Worm (Caenorhabditis elegans) whole organism, L1 larva: ENCODE measurements around the gene acs-1.

Source experiments
- C04F5.9 ChIP-seq: sonication (generic microtip); optimal IDR thresholded peaks from 2 replicates; lab custom pipeline; 2016; ENCODE audit warnings: missing genetic modification characterization, missing compliant biosample characterization
- C34B4.2 ChIP-seq: sonication (generic microtip); optimal IDR thresholded peaks from 2 replicates; lab custom pipeline; 2017; ENCODE audit warnings: mild to moderate bottlenecking, missing genetic modification characterization, missing compliant biosample characterization
- blmp-1 ChIP-seq: fragments of 150-350 bp; optimal IDR thresholded peaks from 2 replicates; lab custom pipeline; 2014; ENCODE audit warnings: missing biosample characterization, missing genetic modification characterization
- ceh-8 ChIP-seq: fragments of 200-800 bp; sonication (Bioruptor generic); optimal IDR thresholded peaks from 2 replicates; lab custom pipeline; 2018; ENCODE audit warnings: mild to moderate bottlenecking, missing genetic modification characterization, moderate library complexity, missing compliant biosample characterization
- ceh-88 ChIP-seq: fragments of 200-800 bp; sonication (Bioruptor generic); IDR thresholded peaks from 2 replicates; pipeline ENCODE4 v1.3.6; 2022; ENCODE audit warnings: missing genetic modification characterization, missing compliant biosample characterization
- ceh-90 ChIP-seq: sonication (generic microtip); optimal IDR thresholded peaks from 2 replicates; lab custom pipeline; 2016; ENCODE audit warnings: missing genetic modification characterization, missing compliant biosample characterization
- ces-1 ChIP-seq: fragments of 150-350 bp; optimal IDR thresholded peaks from 2 replicates; lab custom pipeline; 2014; ENCODE audit warnings: missing biosample characterization, missing genetic modification reagents, missing genetic modification characterization
- dpl-1 ChIP-seq, 3 experiments: fragments of 150-350 bp in 2 of 3; sonication (generic microtip) in 1 of 3; optimal IDR thresholded peaks; 2 replicates each; lab custom pipeline; 2014 to 2017; ENCODE audit warnings: missing biosample characterization in 3 of 3, missing genetic modification characterization in 3 of 3, missing genetic modification reagents in 3 of 3
- dsc-1 ChIP-seq: sonication (generic microtip); optimal IDR thresholded peaks from 2 replicates; lab custom pipeline; 2016; ENCODE audit warnings: mild to moderate bottlenecking, missing genetic modification characterization, missing compliant biosample characterization
- efl-1 ChIP-seq, 4 experiments: fragments of 150-350 bp; optimal IDR thresholded peaks in 3 of 4; peaks in 1 of 4; 1 replicate in 1 of 4; 2 replicates in 3 of 4; lab custom pipeline; 2014; ENCODE audit warnings: missing biosample characterization in 2 of 4, missing genetic modification characterization in 2 of 4, missing genetic modification reagents in 2 of 4
- efl-3 ChIP-seq: fragments of 200-800 bp; sonication (Bioruptor generic); optimal IDR thresholded peaks from 2 replicates; lab custom pipeline; 2018; ENCODE audit warnings: mild to moderate bottlenecking, missing genetic modification characterization, missing compliant biosample characterization
- egl-13 ChIP-seq: sonication (generic microtip); optimal IDR thresholded peaks from 2 replicates; lab custom pipeline; 2016; ENCODE audit warnings: missing genotype, missing genetic modification reagents, missing genetic modification characterization, missing compliant biosample characterization
- egl-27 ChIP-seq, 2 experiments: fragments of 150-350 bp in 1 of 2; sonication (generic microtip); optimal IDR thresholded peaks; 3 replicates each; lab custom pipeline; 2017 to 2018; ENCODE audit warnings: missing biosample characterization in 2 of 2, missing genetic modification characterization in 2 of 2, missing genetic modification reagents in 2 of 2
- elt-2 ChIP-seq: sonication (generic microtip); optimal IDR thresholded peaks from 2 replicates; lab custom pipeline; 2016; ENCODE audit warnings: missing genetic modification characterization, mild to moderate bottlenecking, inconsistent platforms, missing compliant biosample characterization, missing genetic modification reagents
- fkh-10 ChIP-seq: sonication (generic microtip); optimal IDR thresholded peaks from 2 replicates; lab custom pipeline; 2017; ENCODE audit warnings: missing biosample characterization, missing genetic modification reagents, missing genetic modification characterization
- fkh-4 ChIP-seq: sonication (generic microtip); optimal IDR thresholded peaks from 2 replicates; lab custom pipeline; 2016; ENCODE audit warnings: missing compliant biosample characterization, missing genetic modification characterization, borderline replicate concordance
- fos-1 ChIP-seq: fragments of 150-350 bp; optimal IDR thresholded peaks from 2 replicates; lab custom pipeline; 2014; ENCODE audit warnings: missing biosample characterization, missing genetic modification characterization
- hlh-17 ChIP-seq: fragments of 200-800 bp; sonication (Bioruptor generic); optimal IDR thresholded peaks from 2 replicates; lab custom pipeline; 2018; ENCODE audit warnings: missing genetic modification characterization, mild to moderate bottlenecking, missing compliant biosample characterization, moderate library complexity, borderline replicate concordance
- isw-1 ChIP-seq: fragments of 200-800 bp; sonication (Bioruptor generic); IDR thresholded peaks from 2 replicates; pipeline ENCODE4 v1.3.6; 2022; ENCODE audit warnings: missing genetic modification characterization, missing compliant biosample characterization
- jun-1 ChIP-seq: fragments of 150-350 bp; optimal IDR thresholded peaks from 2 replicates; lab custom pipeline; 2014; ENCODE audit warnings: missing biosample characterization, missing genetic modification reagents, missing genetic modification characterization
- lin-13 ChIP-seq: fragments of 150-350 bp; optimal IDR thresholded peaks from 2 replicates; lab custom pipeline; 2014; ENCODE audit warnings: missing biosample characterization, missing genetic modification reagents, missing genetic modification characterization
- lin-14 ChIP-seq: fragments of 200-800 bp; sonication (Bioruptor generic); optimal IDR thresholded peaks from 2 replicates; lab custom pipeline; 2018; ENCODE audit warnings: mild to moderate bottlenecking, missing genetic modification characterization, moderate library complexity, missing compliant biosample characterization
- lin-35 ChIP-seq, 2 experiments: fragments of 150-350 bp; optimal IDR thresholded peaks; 2 replicates each; lab custom pipeline; 2014; ENCODE audit warnings: missing biosample characterization in 2 of 2, missing genetic modification characterization in 2 of 2, missing genetic modification reagents in 2 of 2
- nhr-12 ChIP-seq: sonication (generic microtip); optimal IDR thresholded peaks from 2 replicates; lab custom pipeline; 2017; ENCODE audit warnings: missing biosample characterization, missing genetic modification characterization
- nhr-19 ChIP-seq: fragments of 200-800 bp; sonication (Bioruptor generic); conservative IDR thresholded peaks from 2 replicates; pipeline ENCODE4 v1.3.6; 2022; ENCODE audit warnings: missing genetic modification characterization, missing compliant biosample characterization
- nhr-20 ChIP-seq: sonication (generic microtip); optimal IDR thresholded peaks from 2 replicates; lab custom pipeline; 2016; ENCODE audit warnings: mild to moderate bottlenecking, missing genetic modification characterization, missing compliant biosample characterization
- nhr-76 ChIP-seq: sonication (generic microtip); optimal IDR thresholded peaks from 2 replicates; lab custom pipeline; 2017; ENCODE audit warnings: missing biosample characterization, missing genetic modification characterization
- nhr-85 ChIP-seq: sonication (generic microtip); peaks from one replicate; lab custom pipeline; 2016; ENCODE audit warnings: missing genetic modification characterization, inconsistent platforms, missing compliant biosample characterization
- nhr-90 ChIP-seq: sonication (generic microtip); optimal IDR thresholded peaks from 2 replicates; lab custom pipeline; 2016; ENCODE audit warnings: mild to moderate bottlenecking, missing genetic modification characterization, missing compliant biosample characterization; ENCODE audit not compliant: poor library complexity
- pqm-1 ChIP-seq: sonication (generic microtip); optimal IDR thresholded peaks from 3 replicates; lab custom pipeline; 2017; ENCODE audit warnings: missing biosample characterization, missing genetic modification characterization
- rnt-1 ChIP-seq: sonication (generic microtip); optimal IDR thresholded peaks from 2 replicates; lab custom pipeline; 2016; ENCODE audit warnings: mild to moderate bottlenecking, missing genetic modification characterization, moderate library complexity, missing compliant biosample characterization
- snu-23 ChIP-seq: sonication (generic microtip); optimal IDR thresholded peaks from 2 replicates; lab custom pipeline; 2016; ENCODE audit warnings: missing genetic modification characterization, missing compliant biosample characterization
- sox-4 ChIP-seq: sonication (generic microtip); optimal IDR thresholded peaks from 2 replicates; lab custom pipeline; 2016; ENCODE audit warnings: missing genetic modification characterization, missing compliant biosample characterization
- sup-37 ChIP-seq: fragments of 200-800 bp; sonication (Bioruptor generic); optimal IDR thresholded peaks from 2 replicates; lab custom pipeline; 2018; ENCODE audit warnings: mild to moderate bottlenecking, missing genetic modification characterization, missing compliant biosample characterization
- tlp-1 ChIP-seq: fragments of 150-350 bp; optimal IDR thresholded peaks from 2 replicates; lab custom pipeline; 2014; ENCODE audit warnings: missing biosample characterization, missing genetic modification characterization
- unc-130 ChIP-seq: fragments of 150-350 bp; optimal IDR thresholded peaks from 2 replicates; lab custom pipeline; 2017; ENCODE audit warnings: missing biosample characterization, missing genetic modification characterization, inconsistent platforms
- unc-30 ChIP-seq: sonication (generic microtip); optimal IDR thresholded peaks from 2 replicates; lab custom pipeline; 2017; ENCODE audit warnings: missing biosample characterization, missing genetic modification characterization
- unc-62 ChIP-seq: fragments of 150-350 bp; optimal IDR thresholded peaks from 2 replicates; lab custom pipeline; 2014; ENCODE audit warnings: missing biosample characterization, missing genetic modification reagents, missing genetic modification characterization
- ztf-4 ChIP-seq: fragments of 150-350 bp; optimal IDR thresholded peaks from 2 replicates; lab custom pipeline; 2014; ENCODE audit warnings: missing biosample characterization, missing genetic modification characterization

Gene acs-1

DNA sequence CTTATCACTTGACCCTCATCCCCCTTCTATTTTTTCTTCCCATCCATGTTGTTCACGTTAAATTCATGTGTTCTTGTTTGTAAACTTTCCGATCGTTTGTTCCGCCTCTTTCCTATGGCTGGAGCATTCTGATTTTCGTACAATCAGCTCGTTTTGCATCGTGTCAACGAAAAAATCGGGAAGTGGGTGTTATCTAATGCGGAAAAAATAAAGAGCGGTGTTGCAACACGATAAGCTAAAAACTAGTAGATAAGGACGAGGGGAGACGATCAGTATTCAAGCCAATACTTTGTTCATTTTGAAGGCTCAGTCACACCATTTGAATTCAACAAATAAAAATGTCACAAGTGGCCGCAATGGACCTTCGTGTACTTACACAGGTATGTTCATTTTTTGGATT, at the start of gene acs-1:
Gene acs-1 (plus strand): TSS at position 233 of the 400 bp plus-strand sequence.
- TF ChIP-seq nhr-19 (GFP tag; lab: Robert Waterston, UW) (no peak), C04F5.9 (tag; lab: Kevin White, UChicago) (no peak), fkh-4 (tag; lab: Kevin White, UChicago) (no peak), sox-4 (tag; lab: Kevin White, UChicago) (no peak), jun-1 (tag; lab: Kevin White, UChicago) (no peak), lin-13 (no peak), ceh-8 (GFP tag; lab: Kevin White, UChicago) (no peak), fos-1 (tag; lab: Kevin White, UChicago) (no peak), hlh-17 (GFP tag; lab: Kevin White, UChicago) (no peak), lin-14 (GFP tag; lab: Kevin White, UChicago) (no peak), efl-1 (optimal IDR thresholded peaks at IDR 0.05; lab: Kevin White, UChicago) (no peak), efl-1 (GFP tag; optimal IDR thresholded peaks at IDR 0.05 in 1 of 2; lab: Kevin White, UChicago) (peak in 1 of 2 experiments; percentile 59), snu-23 (GFP tag; lab: Kevin White, UChicago) (no peak), ces-1 (GFP tag; lab: Kevin White, UChicago) (no peak), pqm-1 (tag; lab: Kevin White, UChicago) (peak; percentile 84), ceh-88 (GFP tag; lab: Robert Waterston, UW) (no peak), unc-130 (tag; lab: Kevin White, UChicago) (no peak), elt-2 (tag; lab: Kevin White, UChicago) (peak; percentile 93), nhr-85 (tag; lab: Kevin White, UChicago) (no peak), efl-3 (GFP tag; lab: Kevin White, UChicago) (no peak), ceh-90 (tag; lab: Kevin White, UChicago) (no peak)

DNA sequence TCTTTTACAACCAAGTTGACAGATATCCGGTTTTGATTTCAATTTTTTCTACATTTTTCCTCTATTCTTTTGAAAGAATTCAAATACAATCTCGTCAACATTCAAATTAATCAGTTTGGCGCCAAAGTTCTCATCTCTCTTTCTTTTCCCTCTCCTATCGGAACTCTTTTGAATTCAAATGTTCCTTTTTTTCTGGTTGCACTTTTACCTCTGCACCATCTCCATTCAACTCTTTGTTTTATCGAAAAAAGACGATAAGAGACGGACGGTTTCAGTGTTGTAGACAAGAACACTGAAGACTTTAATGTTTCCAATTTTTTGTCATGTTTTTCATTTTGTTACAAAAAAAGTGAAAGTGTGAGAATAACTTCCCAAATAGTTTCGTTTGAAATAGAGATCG, 48.8 kb upstream of the acs-1 start:
- TF ChIP-seq dpl-1 (GFP tag; optimal IDR thresholded peaks at IDR 0.05; lab: Kevin White, UChicago) (peak in 1 of 3 experiments; percentile 14), nhr-19 (GFP tag; lab: Robert Waterston, UW) (no peak), blmp-1 (tag; lab: Kevin White, UChicago) (peak; percentile 13), efl-1 (optimal IDR thresholded peaks at IDR 0.05; lab: Kevin White, UChicago) (peak in 1 of 2 experiments; percentile 0), efl-1 (GFP tag; optimal IDR thresholded peaks at IDR 0.05 in 1 of 2; lab: Kevin White, UChicago) (peak; percentile 23 to 83)

DNA sequence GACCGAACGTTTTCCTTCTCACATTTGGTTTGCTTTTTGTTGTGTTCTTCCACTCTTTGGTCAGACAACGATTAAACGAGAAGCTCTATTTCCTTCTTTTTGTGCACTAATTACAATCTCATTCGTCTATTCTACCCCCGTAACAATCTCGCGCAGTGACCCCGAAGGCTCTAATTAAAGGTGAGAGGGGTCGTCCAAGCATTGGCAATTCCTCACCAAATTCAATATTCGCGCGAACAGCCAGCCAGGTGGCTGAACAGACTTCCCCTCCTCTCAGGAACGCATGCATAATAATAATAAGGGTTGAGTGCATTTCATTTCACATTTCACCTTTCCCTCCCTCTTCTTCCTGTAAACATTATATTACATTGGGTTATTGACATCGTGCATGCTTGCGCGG, 39.7 kb upstream of the acs-1 start:
- TF ChIP-seq nhr-90 (tag; lab: Kevin White, UChicago), result no peak
- no peak for TF ChIP-seq nhr-12 (tag; lab: Kevin White, UChicago)
- TF ChIP-seq fkh-10 (GFP tag; lab: Kevin White, UChicago), result no peak
- TF ChIP-seq sup-37 (GFP tag; lab: Kevin White, UChicago), result no peak
- TF ChIP-seq snu-23 (GFP tag; lab: Kevin White, UChicago), result no peak

DNA sequence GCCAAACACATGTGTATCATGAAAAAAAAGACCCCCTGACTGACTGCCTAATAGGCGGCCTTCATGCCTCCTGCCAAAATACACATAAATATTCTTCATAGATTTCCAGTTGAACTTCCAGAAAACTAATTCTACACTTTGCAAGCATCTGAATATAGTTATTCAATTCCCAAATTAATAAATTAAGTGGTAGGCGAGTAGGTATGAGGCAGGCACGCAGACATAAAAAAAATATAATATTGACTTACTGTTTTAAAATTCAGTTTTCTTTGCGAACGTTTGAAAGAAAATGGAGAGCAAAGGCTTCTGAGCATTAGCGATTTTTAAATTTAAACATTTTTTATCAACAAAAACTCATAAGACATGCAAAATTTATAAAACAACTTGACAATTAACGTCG, 36.9 kb upstream of the acs-1 start:
- TF ChIP-seq egl-13 (tag; lab: Kevin White, UChicago) (no peak), blmp-1 (tag; lab: Kevin White, UChicago) (no peak), elt-2 (tag; lab: Kevin White, UChicago) (peak; percentile 46), unc-62 (GFP tag; lab: Kevin White, UChicago) (no peak)

DNA sequence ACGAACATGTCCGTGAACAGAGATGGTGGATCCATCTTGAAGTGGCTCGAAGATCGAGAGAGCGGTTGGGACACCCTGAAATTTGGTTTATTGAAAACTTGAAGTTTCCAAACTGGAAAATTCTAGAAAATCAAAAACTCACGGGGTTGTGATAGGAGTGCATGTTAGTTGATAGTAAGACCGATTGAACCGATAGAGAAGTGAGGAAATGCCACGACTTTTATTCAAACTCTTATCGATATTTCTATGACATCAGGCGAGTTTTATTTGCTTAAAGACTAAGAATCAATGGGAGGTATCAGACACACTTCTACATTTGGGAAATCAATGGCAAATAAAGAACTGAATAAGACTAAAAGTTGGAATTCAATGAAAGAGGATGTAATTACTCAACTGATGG, 35.9 kb upstream of the acs-1 start, which contains the start of gene lec-10:
Gene lec-10 (minus strand): TSS at position 272 of the 400 bp plus-strand sequence.
- TF ChIP-seq nhr-90 (tag; lab: Kevin White, UChicago) (no peak), nhr-20 (tag; lab: Kevin White, UChicago) (peak; percentile 5), unc-30 (tag; lab: Kevin White, UChicago) (no peak), lin-35 (GFP tag; optimal IDR thresholded peaks at IDR 0.05; lab: Kevin White, UChicago) (peak in 1 of 2 experiments; percentile 47), ceh-90 (tag; lab: Kevin White, UChicago) (no peak), C04F5.9 (tag; lab: Kevin White, UChicago) (no peak), C34B4.2 (tag; lab: Kevin White, UChicago) (no peak), rnt-1 (tag; lab: Kevin White, UChicago) (no peak), nhr-76 (tag; lab: Kevin White, UChicago) (no peak), efl-3 (GFP tag; lab: Kevin White, UChicago) (no peak), jun-1 (tag; lab: Kevin White, UChicago) (peak; percentile 39), dsc-1 (no peak), tlp-1 (tag; lab: Kevin White, UChicago) (no peak), egl-27 (tag; optimal IDR thresholded peaks at IDR 0.05; lab: Kevin White, UChicago) (no peak), pqm-1 (tag; lab: Kevin White, UChicago) (peak; percentile 81), elt-2 (tag; lab: Kevin White, UChicago) (peak; percentile 87), lin-14 (GFP tag; lab: Kevin White, UChicago) (no peak), isw-1 (GFP tag; lab: Robert Waterston, UW) (no peak), ztf-4 (tag; lab: Kevin White, UChicago) (no peak)
